Worm (Caenorhabditis elegans) whole organism, L3 larva: Measurements from ENCODE around the gene spig-10.

Experiments used
- ama-1 ChIP-seq: fragments of 150-350 bp; optimal IDR thresholded peaks from 2 replicates; lab custom pipeline; 2018
- ceh-16 ChIP-seq: sonication (generic microtip); optimal IDR thresholded peaks from 2 replicates; lab custom pipeline; 2017; ENCODE audit warnings: missing biosample characterization, missing genetic modification characterization
- ceh-28 ChIP-seq: fragments of 150-350 bp; optimal IDR thresholded peaks from 2 replicates; lab custom pipeline; 2014; ENCODE audit warnings: missing biosample characterization, missing genetic modification reagents, missing genetic modification characterization
- ceh-9 ChIP-seq: sonication (generic microtip); optimal IDR thresholded peaks from 2 replicates; lab custom pipeline; 2018; ENCODE audit warnings: missing biosample characterization, missing genetic modification characterization
- daf-12 ChIP-seq: fragments of 150-350 bp; optimal IDR thresholded peaks from 2 replicates; lab custom pipeline; 2014; ENCODE audit warnings: missing biosample characterization, missing genetic modification reagents, missing genetic modification characterization
- egl-27 ChIP-seq: sonication (generic microtip); optimal IDR thresholded peaks from 4 replicates; lab custom pipeline; 2017; ENCODE audit warnings: missing biosample characterization, missing genetic modification reagents, missing genetic modification characterization
- elt-2 ChIP-seq: sonication (generic microtip); optimal IDR thresholded peaks from 2 replicates; lab custom pipeline; 2016; ENCODE audit warnings: missing genetic modification reagents, mild to moderate bottlenecking, missing genetic modification characterization, missing compliant biosample characterization
- elt-3 ChIP-seq, 3 experiments: fragments of 150-350 bp in 1 of 3; sonication (generic microtip) in 2 of 3; optimal IDR thresholded peaks; 2 replicates in 2 of 3; 4 replicates in 1 of 3; lab custom pipeline; 2014 to 2017; ENCODE audit warnings: missing biosample characterization in 3 of 3, missing genetic modification characterization in 3 of 3
- eor-1 ChIP-seq, 2 experiments: fragments of 150-350 bp; optimal IDR thresholded peaks; 2 replicates each; lab custom pipeline; 2014 to 2018; ENCODE audit warnings: missing biosample characterization in 2 of 2, missing genetic modification characterization in 2 of 2
- fkh-10 ChIP-seq: sonication (generic microtip); optimal IDR thresholded peaks from 2 replicates; lab custom pipeline; 2017; ENCODE audit warnings: missing biosample characterization, missing genetic modification reagents, missing genetic modification characterization
- fkh-2 ChIP-seq: fragments of 150-350 bp; optimal IDR thresholded peaks from 2 replicates; lab custom pipeline; 2014; ENCODE audit warnings: missing biosample characterization, missing genetic modification reagents, missing genetic modification characterization
- hmg-11 ChIP-seq: sonication (generic microtip); optimal IDR thresholded peaks from 2 replicates; lab custom pipeline; 2016; ENCODE audit warnings: missing genetic modification characterization, missing compliant biosample characterization
- jun-1 ChIP-seq: fragments of 150-350 bp; optimal IDR thresholded peaks from 2 replicates; lab custom pipeline; 2014; ENCODE audit warnings: missing biosample characterization, missing genetic modification reagents, missing genetic modification characterization
- lin-15B ChIP-seq: fragments of 150-350 bp; optimal IDR thresholded peaks from 2 replicates; lab custom pipeline; 2014; ENCODE audit warnings: missing biosample characterization, missing genetic modification characterization
- lin-39 ChIP-seq: fragments of 150-350 bp; optimal IDR thresholded peaks from 2 replicates; lab custom pipeline; 2018; ENCODE audit warnings: missing biosample characterization, missing genetic modification reagents, missing genetic modification characterization
- lsy-12 ChIP-seq: sonication (generic microtip); optimal IDR thresholded peaks from 2 replicates; lab custom pipeline; 2016; ENCODE audit warnings: mild to moderate bottlenecking, missing genetic modification characterization, missing compliant biosample characterization
- nhr-11 ChIP-seq: fragments of 150-350 bp; optimal IDR thresholded peaks from 2 replicates; lab custom pipeline; 2014; ENCODE audit warnings: missing biosample characterization, missing genetic modification characterization
- nhr-12 ChIP-seq: fragments of 150-350 bp; optimal IDR thresholded peaks from 2 replicates; lab custom pipeline; 2014; ENCODE audit warnings: missing biosample characterization, missing genetic modification characterization
- nhr-23 ChIP-seq: fragments of 150-350 bp; optimal IDR thresholded peaks from 2 replicates; lab custom pipeline; 2014; ENCODE audit warnings: missing biosample characterization, missing genetic modification reagents, missing genetic modification characterization
- nhr-25 ChIP-seq: sonication (generic microtip); optimal IDR thresholded peaks from 2 replicates; lab custom pipeline; 2017; ENCODE audit warnings: missing biosample characterization, missing genetic modification characterization
- nhr-43 ChIP-seq: sonication (generic microtip); optimal IDR thresholded peaks from 2 replicates; lab custom pipeline; 2016; ENCODE audit warnings: mild to moderate bottlenecking, missing genetic modification characterization, missing compliant biosample characterization; ENCODE audit not compliant: poor library complexity, severe bottlenecking
- nhr-67 ChIP-seq: fragments of 150-350 bp; optimal IDR thresholded peaks from 2 replicates; lab custom pipeline; 2014; ENCODE audit warnings: missing biosample characterization, missing genetic modification characterization
- nhr-76 ChIP-seq: fragments of 150-350 bp; sonication (generic microtip); optimal IDR thresholded peaks from 5 replicates; lab custom pipeline; 2014; ENCODE audit warnings: missing biosample characterization, missing genetic modification characterization
- nhr-77 ChIP-seq: fragments of 150-350 bp; optimal IDR thresholded peaks from 2 replicates; lab custom pipeline; 2014; ENCODE audit warnings: missing biosample characterization, missing genetic modification characterization
- pqm-1 ChIP-seq: fragments of 150-350 bp; optimal IDR thresholded peaks from 2 replicates; lab custom pipeline; 2017; ENCODE audit warnings: missing biosample characterization, missing genetic modification characterization, inconsistent platforms
- sea-2 ChIP-seq: fragments of 150-350 bp; sonication (generic microtip); optimal IDR thresholded peaks from 4 replicates; lab custom pipeline; 2014; ENCODE audit warnings: missing biosample characterization, missing genetic modification reagents, missing genetic modification characterization
- skn-1 ChIP-seq: fragments of 150-350 bp; optimal IDR thresholded peaks from 2 replicates; lab custom pipeline; 2014; ENCODE audit warnings: missing biosample characterization, missing genetic modification characterization
- snpc-4 ChIP-seq: fragments of 150-350 bp; optimal IDR thresholded peaks from 2 replicates; lab custom pipeline; 2014; ENCODE audit warnings: missing biosample characterization, missing genetic modification characterization
- unc-39 ChIP-seq: sonication (generic microtip); optimal IDR thresholded peaks from 4 replicates; lab custom pipeline; 2017; ENCODE audit warnings: missing biosample characterization, missing genetic modification characterization
- unc-62 ChIP-seq: fragments of 150-350 bp; sonication (generic microtip); optimal IDR thresholded peaks from 4 replicates; lab custom pipeline; 2014; ENCODE audit warnings: missing biosample characterization, missing genetic modification reagents, missing genetic modification characterization
- ztf-11 ChIP-seq: fragments of 150-350 bp; optimal IDR thresholded peaks from 2 replicates; lab custom pipeline; 2014; ENCODE audit warnings: missing biosample characterization, missing genetic modification characterization

spig-10 gene

ce11 chrV:7050153-7050552, 44.1 kb downstream of the spig-10 start:
- TF ChIP-seq nhr-77 (tag; lab: Kevin White, UChicago) (no peak), ztf-11 (tag; lab: Kevin White, UChicago) (no peak), elt-3 (tag; optimal IDR thresholded peaks at IDR 0.05; lab: Kevin White, UChicago) (no peak), hmg-11 (tag; lab: Kevin White, UChicago) (no peak), nhr-12 (no peak), unc-39 (tag; lab: Kevin White, UChicago) (no peak), ceh-28 (tag; lab: Kevin White, UChicago) (no peak), elt-2 (tag; lab: Kevin White, UChicago) (no peak), sea-2 (no peak), jun-1 (tag; lab: Kevin White, UChicago) (no peak)

- no peak for TF ChIP-seq ceh-28 (tag; lab: Kevin White, UChicago)
- no peak for TF ChIP-seq daf-12 (tag; lab: Kevin White, UChicago)
- no peak for TF ChIP-seq nhr-25 (tag; lab: Kevin White, UChicago)
- no peak for TF ChIP-seq hmg-11 (tag; lab: Kevin White, UChicago)
- TF ChIP-seq nhr-67 (tag; lab: Kevin White, UChicago): no peak
- no peak for TF ChIP-seq fkh-2 (tag; lab: Kevin White, UChicago)
- TF ChIP-seq ama-1 (lab: Kevin White, UChicago): no peak
- TF ChIP-seq pqm-1: no peak
- TF ChIP-seq nhr-43: no peak
- no peak for TF ChIP-seq lin-15B
- TF ChIP-seq nhr-11 (tag; lab: Kevin White, UChicago): no peak
- no peak for TF ChIP-seq unc-62 (GFP tag; lab: Kevin White, UChicago)
- no peak for TF ChIP-seq eor-1 (tag; optimal IDR thresholded peaks at IDR 0.05; lab: Kevin White, UChicago)
- TF ChIP-seq nhr-77 (tag; lab: Kevin White, UChicago): no peak
- TF ChIP-seq lsy-12 (tag; lab: Kevin White, UChicago): no peak
- no peak for TF ChIP-seq snpc-4 (tag; lab: Kevin White, UChicago)
- TF ChIP-seq fkh-10: no peak
- no peak for TF ChIP-seq sea-2
- TF ChIP-seq, all 47 proteins: peak for 0
Measured at ce11 chrV:7051133-7051765, 45.2 kb downstream of the spig-10 start, which contains the start of the genes tofu-2 and spig-1. TSS of gene tofu-2 (minus strand) at chrV:7051248. TSS of gene spig-1 (plus strand) at chrV:7051715.

- TF ChIP-seq egl-27 (tag; lab: Kevin White, UChicago): no peak
- TF ChIP-seq ceh-16: no peak
- TF ChIP-seq ceh-9: no peak
- no peak for TF ChIP-seq lsy-12 (tag; lab: Kevin White, UChicago)
- no peak for TF ChIP-seq nhr-23 (tag; lab: Kevin White, UChicago)
- TF ChIP-seq lin-39 (tag; lab: Kevin White, UChicago): no peak
- no peak for TF ChIP-seq jun-1 (tag; lab: Kevin White, UChicago)
- TF ChIP-seq nhr-11 (tag; lab: Kevin White, UChicago): no peak
- no peak for TF ChIP-seq skn-1
- no peak for TF ChIP-seq unc-62 (GFP tag; lab: Kevin White, UChicago)
- no peak for TF ChIP-seq elt-2 (tag; lab: Kevin White, UChicago)
- TF ChIP-seq nhr-12: no peak
- TF ChIP-seq eor-1 (tag; optimal IDR thresholded peaks at IDR 0.05; lab: Kevin White, UChicago): no peak
Measured at ce11 chrV:7053100-7053499, 47.0 kb downstream of the spig-10 start, which contains the start of gene txt-17. TSS of gene txt-17 (minus strand) at chrV:7053200.

ce11 chrV:7054598-7054997, 48.5 kb downstream of the spig-10 start, which contains the start of gene spig-8:
TSS of gene spig-8 (plus strand) at chrV:7054898.
- TF ChIP-seq nhr-76 (tag; lab: Kevin White, UChicago): no peak
- TF ChIP-seq, all 47 proteins: peak for 0
